Fruit fly (Drosophila melanogaster): ENCODE measurements around the gene CG15740.

dm6 chrX:11884134-11884533 lies 38.2 kb upstream of the CG15740 start:
- TF ChIP-seq CTCF (optimal IDR thresholded peaks at IDR 0.05): no peak
- no peak for TF ChIP-seq CG8478 (optimal IDR thresholded peaks at IDR 0.05)

Data from S2 (cell line).